Fruit fly (Drosophila melanogaster): ENCODE measurements around the gene CG15506.

dm6 chr3R:29755248-29755647 is 36.8 kb downstream of the CG15506 start:
- TF ChIP-seq psq (optimal IDR thresholded peaks at IDR 0.05) (no peak), ttk (optimal IDR thresholded peaks at IDR 0.05) (no peak), insv (optimal IDR thresholded peaks at IDR 0.05) (no peak), h (optimal IDR thresholded peaks at IDR 0.05) (no peak), Sin3A (optimal IDR thresholded peaks at IDR 0.05) (no peak)

Data from Kc167 (cell line).